Worm (Caenorhabditis elegans): ENCODE measurements around the gene cwp-2.

DNA sequence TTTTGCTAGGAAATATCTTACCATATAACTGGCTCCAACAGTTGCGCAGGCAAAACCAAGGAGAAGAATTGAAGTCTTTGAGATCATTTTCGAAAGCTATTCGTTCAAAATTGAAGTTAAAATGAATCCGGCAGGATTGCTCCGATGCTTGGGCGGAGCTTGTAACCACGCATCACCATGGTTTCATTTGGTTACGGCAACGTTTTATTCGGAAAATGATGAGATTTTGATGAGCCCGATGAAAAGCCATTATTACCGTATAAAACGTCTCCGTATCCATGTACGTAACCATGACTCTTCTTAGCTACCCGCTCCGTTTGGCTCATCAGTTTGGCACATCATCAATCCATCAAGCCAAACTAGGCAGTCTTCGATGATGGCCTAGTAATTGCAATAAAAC is 1.3 kb downstream of the cwp-2 start, which contains the start of gene cwp-1:
- TF ChIP-seq ztf-11 (tag; optimal IDR thresholded peaks at IDR 0.05): no peak
- TF ChIP-seq ceh-32 (tag; optimal IDR thresholded peaks at IDR 0.05; ENCODE audit: poor library complexity): no peak
- TF ChIP-seq ama-1 (optimal IDR thresholded peaks at IDR 0.05): no peak
- no peak for TF ChIP-seq pqm-1 (tag; optimal IDR thresholded peaks at IDR 0.05)
